Worm (Caenorhabditis elegans) whole organism, late embryonic: ENCODE measurements around the gene emc-6.

Source experiments
- F13H6.1 ChIP-seq: sonication (generic microtip); optimal IDR thresholded peaks from 2 replicates; lab custom pipeline; 2016; ENCODE audit warnings: missing genetic modification characterization, missing compliant biosample characterization
- ceh-19 ChIP-seq: fragments of 200-800 bp; sonication (Bioruptor generic); optimal IDR thresholded peaks from 2 replicates; lab custom pipeline; 2018; ENCODE audit warnings: mild to moderate bottlenecking, missing genetic modification characterization, missing compliant biosample characterization
- ceh-6 ChIP-seq: fragments of 200-800 bp; sonication (Bioruptor generic); optimal IDR thresholded peaks from 2 replicates; lab custom pipeline; 2018; ENCODE audit warnings: mild to moderate bottlenecking, missing genetic modification characterization, missing compliant biosample characterization
- ceh-9 ChIP-seq: sonication (generic microtip); optimal IDR thresholded peaks from 2 replicates; lab custom pipeline; 2016; ENCODE audit warnings: mild to moderate bottlenecking, missing genetic modification characterization, inconsistent platforms, missing compliant biosample characterization
- ets-4 ChIP-seq: sonication (generic microtip); optimal IDR thresholded peaks from 2 replicates; lab custom pipeline; 2016; ENCODE audit warnings: missing genetic modification characterization, missing compliant biosample characterization
- nhr-11 ChIP-seq: fragments of 150-350 bp; optimal IDR thresholded peaks from 2 replicates; lab custom pipeline; 2014; ENCODE audit warnings: missing biosample characterization, missing genetic modification characterization
- rnt-1 ChIP-seq: sonication (generic microtip); optimal IDR thresholded peaks from 2 replicates; lab custom pipeline; 2016; ENCODE audit warnings: missing genetic modification characterization, missing compliant biosample characterization
- ztf-16 ChIP-seq: sonication (generic microtip); optimal IDR thresholded peaks from 2 replicates; lab custom pipeline; 2017; ENCODE audit warnings: missing genetic modification characterization, missing compliant biosample characterization

DNA sequence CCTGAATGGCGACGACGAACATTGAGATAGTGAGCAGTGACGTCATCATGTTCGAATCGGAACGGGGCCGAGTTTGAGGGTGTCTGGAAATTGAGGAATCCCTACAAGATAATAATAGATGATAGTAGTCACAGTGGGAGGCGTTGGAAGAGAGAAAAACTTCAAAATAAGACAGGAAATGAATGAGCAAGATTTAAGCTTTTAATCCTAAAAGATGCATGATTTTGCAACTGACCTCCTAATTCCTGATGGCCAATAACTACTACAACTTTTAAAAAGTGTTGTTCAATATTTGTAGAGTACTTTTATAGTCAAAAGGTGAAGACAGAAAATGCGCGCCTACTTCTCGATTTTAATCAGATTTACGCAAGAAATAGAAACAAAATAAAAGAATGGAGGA lies 11.2 kb downstream of the emc-6 start, which contains the start of gene flp-13:
- TF ChIP-seq ceh-9 (no peak), rnt-1 (tag; lab: Kevin White, UChicago) (no peak), ceh-6 (GFP tag; lab: Kevin White, UChicago) (no peak), F13H6.1 (tag; lab: Kevin White, UChicago) (no peak), ets-4 (tag; lab: Kevin White, UChicago) (no peak), ceh-19 (no peak), ztf-16 (no peak), nhr-11 (tag; lab: Kevin White, UChicago) (no peak)
